Fruit fly (Drosophila melanogaster) whole organism, larva: ENCODE results near the gene CG13362.

Experiments
- noc ChIP-seq: fragments of 200-800 bp; sonication (Bioruptor generic); optimal IDR thresholded peaks from 3 replicates; lab custom pipeline; 2019; ENCODE audit warnings: missing biosample characterization, mild to moderate bottlenecking, missing genetic modification characterization, moderate library complexity

The CG13362 gene

DNA sequence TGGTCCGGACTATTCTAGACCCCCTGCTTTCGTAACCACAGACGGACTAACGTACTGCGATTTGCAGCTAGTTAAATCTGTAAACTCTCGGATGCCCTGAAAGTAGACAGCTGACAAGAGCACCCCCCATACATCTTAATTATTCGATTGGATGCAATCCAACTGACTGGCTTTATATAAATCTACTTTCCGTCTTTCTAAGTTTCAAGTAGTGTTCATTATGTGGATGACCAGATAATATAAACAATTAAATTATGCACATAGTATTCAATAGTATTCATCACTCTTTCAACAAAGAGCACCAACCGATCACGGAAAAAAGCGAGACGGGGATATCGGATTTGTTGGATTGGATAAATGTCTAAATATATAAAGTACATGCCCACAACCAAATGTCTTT is 10.9 kb upstream of the CG13362 start:
- no peak for TF ChIP-seq noc (tag; lab: Kevin White, UChicago)

DNA sequence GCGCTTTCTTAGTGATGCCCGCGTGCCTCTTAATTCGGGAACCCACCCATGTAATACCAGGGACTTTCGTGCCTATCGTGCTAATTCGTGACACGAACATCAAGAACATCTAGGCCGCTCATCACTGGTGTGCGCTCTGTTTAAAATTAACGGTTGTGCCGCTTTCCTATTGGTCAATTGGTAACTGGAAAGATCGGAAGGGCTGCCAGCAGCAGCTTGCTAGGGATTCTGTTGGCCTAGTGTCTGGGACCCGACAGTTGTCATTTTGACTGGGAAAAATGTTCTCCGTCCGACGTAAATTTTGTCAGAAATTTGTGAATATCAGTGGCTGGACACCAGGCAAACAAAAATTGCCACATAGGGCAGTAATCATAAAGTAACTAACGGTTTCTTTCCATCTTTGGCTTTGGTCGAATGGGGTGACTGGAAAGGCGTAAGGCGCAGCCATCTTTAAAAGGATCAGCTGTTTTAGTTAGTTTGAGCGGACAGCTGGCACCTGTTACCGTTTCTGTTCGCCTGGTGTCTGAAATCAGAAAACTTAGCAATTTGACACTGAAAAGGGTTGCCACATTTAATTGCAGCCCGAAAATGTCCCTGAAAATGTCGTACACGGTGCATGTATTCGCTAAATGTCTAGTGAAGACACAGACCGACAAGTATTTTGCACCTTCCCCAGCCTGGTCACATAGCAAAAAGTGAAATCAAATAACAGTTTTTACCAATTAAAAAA is 8.0 kb upstream of the CG13362 start, which contains the start of gene CG5273:
TSS of gene CG5273 (plus strand) at position 703 of the 730 bp plus-strand sequence.
- peak; percentile 12 for TF ChIP-seq noc (tag; lab: Kevin White, UChicago)

DNA sequence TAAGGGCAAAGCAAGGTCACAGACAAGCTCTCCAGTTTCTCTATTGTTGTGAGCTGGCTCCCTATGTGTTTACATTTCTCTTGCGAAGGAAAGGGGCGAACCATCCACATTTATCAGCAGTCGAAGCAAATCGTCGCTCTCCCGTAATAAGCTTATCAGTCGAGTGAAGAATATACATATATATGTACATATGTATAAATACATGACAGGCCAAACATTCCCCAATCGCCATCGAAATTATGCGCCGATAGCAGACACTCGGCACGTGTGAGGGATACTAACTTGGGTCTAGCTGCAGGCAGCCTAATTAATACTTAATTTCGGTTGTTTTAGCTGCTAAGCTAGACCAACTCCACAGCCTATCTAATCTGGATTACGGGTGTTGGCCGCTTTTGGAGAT is 5.8 kb upstream of the CG13362 start:
- TF ChIP-seq noc (tag; lab: Kevin White, UChicago), result no peak

DNA sequence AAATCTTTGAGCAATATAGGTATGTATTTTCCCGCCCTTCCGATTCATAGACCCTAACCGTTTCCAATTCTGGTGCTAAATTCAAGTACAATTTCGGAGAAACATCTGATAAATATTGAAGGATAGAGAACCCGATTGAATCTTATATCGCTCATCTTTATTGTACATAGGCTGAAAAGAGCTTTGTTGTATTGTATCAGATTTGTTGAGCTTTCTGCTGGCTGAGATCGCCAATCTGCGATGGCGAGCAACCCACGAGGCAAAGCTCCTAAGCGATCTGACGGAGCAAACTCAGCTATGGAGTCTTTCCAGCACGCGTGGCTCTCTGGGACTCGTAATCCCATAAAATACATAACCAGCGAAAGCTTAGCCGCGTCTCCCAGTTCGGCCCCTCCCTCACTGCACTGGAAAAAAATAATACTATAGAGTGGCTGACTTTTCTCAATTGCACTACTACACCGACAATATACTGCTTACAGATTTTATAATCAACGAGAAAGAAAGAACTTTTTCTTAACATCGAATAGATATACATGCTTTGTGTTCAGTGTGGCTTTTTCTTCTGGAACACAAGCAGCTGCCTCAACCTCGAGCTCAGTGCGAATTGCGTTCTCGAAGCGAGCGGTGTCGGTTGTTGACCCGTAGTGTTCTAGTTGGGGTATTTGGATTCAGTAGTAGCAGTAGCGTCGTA is 4.7 kb upstream of the CG13362 start:
- peak; percentile 89 for TF ChIP-seq noc (tag; lab: Kevin White, UChicago)

dm6 chrX:753553-753952 is 2.5 kb upstream of the CG13362 start, which contains the start of gene CG13361:
CG13361 (minus strand) TSS chrX:753653.
- TF ChIP-seq noc (tag; lab: Kevin White, UChicago), result no peak

- TF ChIP-seq noc (tag; lab: Kevin White, UChicago), result no peak
Observed at dm6 chrX:750047-750446, 1.1 kb downstream of the CG13362 start, which contains the start of gene CG5254. CG5254 (plus strand) TSS chrX:750347.

dm6 chrX:739621-740216 is 11.4 kb downstream of the CG13362 start:
- TF ChIP-seq noc (tag; lab: Kevin White, UChicago), result no peak

- no peak for TF ChIP-seq noc (tag; lab: Kevin White, UChicago)
Observed at dm6 chrX:724496-724895, 26.6 kb downstream of the CG13362 start.

- no peak for TF ChIP-seq noc (tag; lab: Kevin White, UChicago)
Observed at dm6 chrX:718945-719344, 32.2 kb downstream of the CG13362 start.

- TF ChIP-seq noc (tag; lab: Kevin White, UChicago), result no peak
Observed at dm6 chrX:717893-718292, 33.2 kb downstream of the CG13362 start.

dm6 chrX:715383-715782 is 35.7 kb downstream of the CG13362 start:
- no peak for TF ChIP-seq noc (tag; lab: Kevin White, UChicago)

DNA sequence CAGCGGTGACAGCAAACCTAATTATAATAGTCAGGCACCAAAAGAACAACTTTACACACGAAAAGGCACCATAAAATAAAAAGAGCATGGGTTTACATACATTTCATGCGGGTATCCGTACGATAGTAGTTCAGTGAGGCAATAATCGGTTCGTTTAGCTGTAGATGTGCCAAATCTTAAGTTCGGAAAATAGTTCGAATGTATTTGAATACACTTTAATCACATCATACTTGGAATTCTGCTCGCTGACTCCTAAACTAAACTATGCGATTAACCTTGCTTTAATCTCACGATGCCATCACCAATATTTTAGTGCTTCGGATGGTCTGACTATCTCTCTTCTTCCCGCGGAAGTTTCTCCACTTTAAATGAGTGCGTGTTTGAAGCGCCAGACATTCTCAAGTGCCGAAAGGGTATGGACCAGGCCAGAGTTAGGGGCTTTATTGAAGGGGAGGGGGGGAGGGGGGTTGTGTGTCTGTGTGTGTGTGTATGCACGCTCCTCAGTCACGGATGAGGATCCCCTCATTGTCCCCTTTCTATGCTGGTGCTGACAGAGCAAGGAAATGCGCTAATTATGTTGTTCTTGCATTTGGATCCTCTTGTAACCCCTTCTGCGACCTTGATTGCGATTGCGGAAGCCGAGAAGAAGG is 37.7 kb downstream of the CG13362 start:
- TF ChIP-seq noc (tag; lab: Kevin White, UChicago), result no peak

DNA sequence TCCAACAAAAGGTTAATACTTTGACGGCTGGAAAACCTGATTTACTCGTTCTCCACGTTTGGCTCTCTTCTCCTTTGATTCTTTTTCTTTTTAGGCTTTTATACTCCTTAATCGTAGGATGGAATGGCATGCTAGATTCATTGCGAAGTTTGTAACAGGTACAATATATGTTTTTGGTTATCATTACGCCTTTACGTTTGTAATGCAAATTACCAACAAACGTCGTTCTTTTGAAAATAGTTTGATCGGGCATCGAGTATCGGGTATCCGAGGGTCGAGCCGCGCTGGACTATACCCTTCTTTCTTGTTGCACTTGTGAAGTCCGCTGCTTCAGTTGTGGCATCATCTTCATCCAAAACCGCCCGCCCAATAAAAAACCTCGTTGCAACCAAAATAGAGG is 39.2 kb downstream of the CG13362 start:
- TF ChIP-seq noc (tag; lab: Kevin White, UChicago), result no peak

DNA sequence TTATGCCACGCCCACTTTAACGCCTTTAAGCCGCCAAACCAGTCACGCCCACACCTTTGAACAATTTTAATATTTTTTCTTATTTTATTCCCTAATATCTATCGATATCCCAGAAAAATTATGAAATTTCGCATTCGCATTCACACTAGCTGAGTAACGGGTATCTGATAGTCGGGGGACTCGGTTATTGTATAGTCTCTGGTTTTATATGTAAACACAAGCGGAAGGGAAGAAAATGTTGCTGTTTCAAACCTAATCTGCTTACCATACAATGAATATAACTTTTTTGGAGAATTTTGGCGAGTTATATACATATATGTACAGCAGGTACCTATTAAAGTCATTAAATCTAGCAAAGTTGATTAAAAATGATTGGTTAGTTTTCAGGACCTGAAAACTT is 40.2 kb downstream of the CG13362 start:
- TF ChIP-seq noc (tag; lab: Kevin White, UChicago), result no peak

- no peak for TF ChIP-seq noc (tag; lab: Kevin White, UChicago)
Observed at dm6 chrX:709495-709894, 41.6 kb downstream of the CG13362 start.

DNA sequence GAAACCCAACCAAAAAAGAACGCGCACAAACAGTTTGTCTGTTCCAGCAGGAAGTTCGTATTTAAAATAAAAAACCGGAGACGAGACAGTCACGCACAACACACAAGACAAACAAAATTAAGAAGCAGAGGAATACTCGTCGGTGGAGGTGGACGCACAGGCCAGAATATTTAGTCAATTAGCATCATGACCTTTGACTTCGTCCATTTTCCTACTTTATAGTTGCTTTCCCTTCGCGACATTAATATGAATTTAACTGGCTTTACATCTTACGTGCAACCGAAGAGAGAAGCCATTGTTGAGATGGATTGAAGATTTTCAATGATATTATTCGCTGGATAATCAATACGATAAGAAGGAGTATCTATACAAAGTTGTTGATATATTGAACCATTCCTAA is 48.6 kb downstream of the CG13362 start:
- no peak for TF ChIP-seq noc (tag; lab: Kevin White, UChicago)
